Worm (Caenorhabditis elegans) whole organism, L3 larva: ENCODE data around the gene nas-37.

Experiments used
- R02D3.7 ChIP-seq: fragments of 150-350 bp; optimal IDR thresholded peaks from 2 replicates; lab custom pipeline; 2014; ENCODE audit warnings: missing biosample characterization, missing genetic modification characterization
- ceh-28 ChIP-seq: fragments of 150-350 bp; optimal IDR thresholded peaks from 2 replicates; lab custom pipeline; 2014; ENCODE audit warnings: missing biosample characterization, missing genetic modification reagents, missing genetic modification characterization
- daf-12 ChIP-seq: fragments of 150-350 bp; optimal IDR thresholded peaks from 2 replicates; lab custom pipeline; 2014; ENCODE audit warnings: missing biosample characterization, missing genetic modification reagents, missing genetic modification characterization
- elt-1 ChIP-seq: fragments of 150-350 bp; optimal IDR thresholded peaks from 2 replicates; lab custom pipeline; 2014; ENCODE audit warnings: missing biosample characterization, missing genetic modification characterization
- elt-3 ChIP-seq, 3 experiments: fragments of 150-350 bp in 1 of 3; sonication (generic microtip) in 2 of 3; optimal IDR thresholded peaks; 2 replicates in 2 of 3; 4 replicates in 1 of 3; lab custom pipeline; 2014 to 2017; ENCODE audit warnings: missing biosample characterization in 3 of 3, missing genetic modification characterization in 3 of 3
- fos-1 ChIP-seq: fragments of 150-350 bp; optimal IDR thresholded peaks from 2 replicates; lab custom pipeline; 2014; ENCODE audit warnings: missing biosample characterization, missing genetic modification characterization
- lin-15B ChIP-seq: fragments of 150-350 bp; optimal IDR thresholded peaks from 2 replicates; lab custom pipeline; 2014; ENCODE audit warnings: missing biosample characterization, missing genetic modification characterization
- lin-39 ChIP-seq: fragments of 150-350 bp; optimal IDR thresholded peaks from 2 replicates; lab custom pipeline; 2018; ENCODE audit warnings: missing biosample characterization, missing genetic modification reagents, missing genetic modification characterization
- nhr-237 ChIP-seq: fragments of 150-350 bp; optimal IDR thresholded peaks from 2 replicates; lab custom pipeline; 2014; ENCODE audit warnings: missing biosample characterization, missing genetic modification characterization
- pha-4 ChIP-seq: fragments of 150-350 bp; optimal IDR thresholded peaks from 2 replicates; lab custom pipeline; 2014; ENCODE audit warnings: missing biosample characterization, missing genetic modification reagents, missing genetic modification characterization
- unc-62 ChIP-seq: fragments of 150-350 bp; sonication (generic microtip); optimal IDR thresholded peaks from 4 replicates; lab custom pipeline; 2014; ENCODE audit warnings: missing biosample characterization, missing genetic modification reagents, missing genetic modification characterization

ce11 chrX:9894844-9895243, 54.0 kb downstream of the nas-37 start, which contains the start of gene F21G4.3:
- no peak for TF ChIP-seq elt-1 (tag; lab: Kevin White, UChicago)
- no peak for TF ChIP-seq fos-1 (tag; lab: Kevin White, UChicago)
- no peak for TF ChIP-seq elt-3 (tag; optimal IDR thresholded peaks at IDR 0.05; lab: Kevin White, UChicago)
- TF ChIP-seq unc-62 (GFP tag; lab: Kevin White, UChicago): no peak
- TF ChIP-seq pha-4 (tag; lab: Kevin White, UChicago): no peak
- TF ChIP-seq nhr-237: no peak
- TF ChIP-seq daf-12 (tag; lab: Kevin White, UChicago): no peak
- no peak for TF ChIP-seq ceh-28
- TF ChIP-seq lin-39: no peak
- TF ChIP-seq lin-15B (tag; lab: Kevin White, UChicago): no peak
- TF ChIP-seq R02D3.7 (tag; lab: Kevin White, UChicago): no peak
